Fruit fly (Drosophila melanogaster) whole organism, prepupa: ENCODE data around the gene galla-2.
A peak's percentile ranks its signal among the peaks of the same experiment; 100 is the strongest.

ENCODE experiments used
- Blimp-1 ChIP-seq: fragments of 200-800 bp; sonication (Bioruptor generic); optimal IDR thresholded peaks from 3 replicates; lab custom pipeline; 2017; ENCODE audit warnings: missing biosample characterization, missing genetic modification characterization, mild to moderate bottlenecking, moderate library complexity, missing genetic modification reagents
- CG10631 ChIP-seq: fragments of 200-800 bp; sonication (Bioruptor generic); optimal IDR thresholded peaks from 2 replicates; lab custom pipeline; 2016; ENCODE audit warnings: missing biosample characterization, missing genetic modification characterization
- CG10669 ChIP-seq: fragments of 200-800 bp; sonication (Bioruptor generic); optimal IDR thresholded peaks from 3 replicates; lab custom pipeline; 2018; ENCODE audit warnings: missing biosample characterization, mild to moderate bottlenecking, missing genetic modification characterization, moderate library complexity
- CG11762 ChIP-seq: fragments of 200-800 bp; sonication (Bioruptor generic); optimal IDR thresholded peaks from 3 replicates; lab custom pipeline; 2016; ENCODE audit warnings: missing biosample characterization, missing genetic modification characterization; ENCODE audit not compliant: insufficient read depth
- CG11902 ChIP-seq: fragments of 200-800 bp; sonication (Bioruptor generic); optimal IDR thresholded peaks from 3 replicates; lab custom pipeline; 2016; ENCODE audit warnings: missing biosample characterization, missing genetic modification characterization
- CG15336 ChIP-seq: fragments of 200-800 bp; sonication (Bioruptor generic); IDR thresholded peaks from 2 replicates; pipeline ENCODE4 v1.3.6; 2022; ENCODE audit warnings: missing biosample characterization, missing genetic modification characterization
- CG1621 ChIP-seq: fragments of 200-800 bp; sonication (Bioruptor generic); optimal IDR thresholded peaks from 3 replicates; lab custom pipeline; 2018; ENCODE audit warnings: missing biosample characterization, mild to moderate bottlenecking, missing genetic modification characterization
- CG16779 ChIP-seq: fragments of 200-800 bp; sonication (Bioruptor generic); optimal IDR thresholded peaks from 3 replicates; lab custom pipeline; 2017; ENCODE audit warnings: missing biosample characterization, mild to moderate bottlenecking, missing genetic modification characterization
- CG31627 ChIP-seq: fragments of 200-800 bp; sonication (Bioruptor generic); optimal IDR thresholded peaks from 3 replicates; lab custom pipeline; 2016; ENCODE audit warnings: missing biosample characterization, missing genetic modification characterization
- CG32006 ChIP-seq: fragments of 200-800 bp; sonication (Bioruptor generic); optimal IDR thresholded peaks from 3 replicates; lab custom pipeline; 2017; ENCODE audit warnings: missing biosample characterization, mild to moderate bottlenecking, missing genetic modification characterization
- CG34406 ChIP-seq: fragments of 200-800 bp; sonication (Bioruptor generic); optimal IDR thresholded peaks from 3 replicates; lab custom pipeline; 2016; ENCODE audit warnings: missing biosample characterization, missing genetic modification characterization
- CG3919 ChIP-seq: fragments of 200-800 bp; sonication (Bioruptor generic); optimal IDR thresholded peaks from 3 replicates; lab custom pipeline; 2016; ENCODE audit warnings: missing biosample characterization, missing genetic modification characterization
- CG4318 ChIP-seq: fragments of 200-800 bp; sonication (Bioruptor generic); optimal IDR thresholded peaks from 3 replicates; lab custom pipeline; 2017; ENCODE audit warnings: missing biosample characterization, mild to moderate bottlenecking, missing genetic modification characterization
- CG6163 ChIP-seq: fragments of 200-800 bp; sonication (Bioruptor generic); IDR thresholded peaks from 3 replicates; pipeline ENCODE4 v1.3.6; 2022; ENCODE audit warnings: missing biosample characterization, missing genetic modification characterization
- CG6276 ChIP-seq: fragments of 200-800 bp; sonication (Bioruptor generic); optimal IDR thresholded peaks from 2 replicates; lab custom pipeline; 2017; ENCODE audit warnings: missing biosample characterization, mild to moderate bottlenecking, missing genetic modification characterization
- CG6792 ChIP-seq: fragments of 200-800 bp; sonication (Bioruptor generic); optimal IDR thresholded peaks from 3 replicates; lab custom pipeline; 2016; ENCODE audit warnings: missing biosample characterization, missing genetic modification characterization
- CG6808 ChIP-seq: fragments of 200-800 bp; sonication (Bioruptor generic); optimal IDR thresholded peaks from 3 replicates; lab custom pipeline; 2017; ENCODE audit warnings: missing biosample characterization, missing genetic modification characterization, mild to moderate bottlenecking, moderate library complexity, missing genetic modification reagents
- CG7368 ChIP-seq: fragments of 200-800 bp; sonication (Bioruptor generic); optimal IDR thresholded peaks from 3 replicates; lab custom pipeline; 2016; ENCODE audit warnings: missing biosample characterization, missing genetic modification characterization
- CG8119 ChIP-seq: fragments of 200-800 bp; sonication (Bioruptor generic); IDR thresholded peaks from 3 replicates; pipeline ENCODE4 v1.3.6; 2022; ENCODE audit warnings: missing biosample characterization, missing genetic modification characterization
- CG8319 ChIP-seq: fragments of 200-800 bp; sonication (Bioruptor generic); optimal IDR thresholded peaks from 3 replicates; lab custom pipeline; 2016; ENCODE audit warnings: missing biosample characterization, missing genetic modification characterization
- CG8632 ChIP-seq: fragments of 200-800 bp; sonication (Bioruptor generic); optimal IDR thresholded peaks from 3 replicates; lab custom pipeline; 2016; ENCODE audit warnings: missing biosample characterization, missing genetic modification characterization
- CG9139 ChIP-seq: fragments of 200-800 bp; sonication (Bioruptor generic); optimal IDR thresholded peaks from 3 replicates; lab custom pipeline; 2017; ENCODE audit warnings: missing biosample characterization, mild to moderate bottlenecking, missing genetic modification characterization
- Eip75B ChIP-seq: fragments of 200-800 bp; sonication (Bioruptor generic); optimal IDR thresholded peaks from 3 replicates; lab custom pipeline; 2016; ENCODE audit warnings: missing biosample characterization, missing genetic modification characterization
- Eip78C ChIP-seq: fragments of 200-800 bp; sonication (Bioruptor generic); peaks from one replicate; lab custom pipeline; 2016; ENCODE audit warnings: missing biosample characterization, missing genetic modification characterization
- Ets96B ChIP-seq: fragments of 200-800 bp; optimal IDR thresholded peaks from 2 replicates; lab custom pipeline; 2019; ENCODE audit warnings: missing biosample characterization, mild to moderate bottlenecking, missing genetic modification characterization, moderate library complexity
- Gug ChIP-seq: fragments of 200-800 bp; sonication (Bioruptor generic); IDR thresholded peaks from 2 replicates; pipeline ENCODE4 v1.3.6; 2022; ENCODE audit warnings: missing biosample characterization, missing genetic modification characterization
- Hr38 ChIP-seq: sonication (Bioruptor generic); optimal IDR thresholded peaks from 2 replicates; lab custom pipeline; 2016; ENCODE audit warnings: missing biosample characterization, missing genetic modification characterization
- Hr39 ChIP-seq: fragments of 200-800 bp; sonication (Bioruptor generic); optimal IDR thresholded peaks from 2 replicates; lab custom pipeline; 2016; ENCODE audit warnings: missing biosample characterization, missing genetic modification characterization
- Hr4 ChIP-seq: fragments of 200-800 bp; sonication (Bioruptor generic); optimal IDR thresholded peaks from 3 replicates; lab custom pipeline; 2016; ENCODE audit warnings: missing biosample characterization, missing genetic modification characterization
- Lpt ChIP-seq: fragments of 200-800 bp; sonication (Bioruptor generic); optimal IDR thresholded peaks from 3 replicates; lab custom pipeline; 2016; ENCODE audit warnings: missing biosample characterization, missing genetic modification characterization
- Met ChIP-seq: fragments of 200-800 bp; sonication (Bioruptor generic); optimal IDR thresholded peaks from 3 replicates; lab custom pipeline; 2016; ENCODE audit warnings: missing biosample characterization, missing genetic modification characterization
- OdsH ChIP-seq: fragments of 200-800 bp; sonication (Bioruptor generic); optimal IDR thresholded peaks from 3 replicates; lab custom pipeline; 2016; ENCODE audit warnings: missing biosample characterization, missing genetic modification characterization
- Smox ChIP-seq: fragments of 200-800 bp; sonication (Bioruptor generic); optimal IDR thresholded peaks from 3 replicates; lab custom pipeline; 2016; ENCODE audit warnings: missing biosample characterization, missing genetic modification characterization
- Sox102F ChIP-seq: fragments of 200-800 bp; sonication (Bioruptor generic); optimal IDR thresholded peaks from 2 replicates; lab custom pipeline; 2016; ENCODE audit warnings: missing biosample characterization, mild to moderate bottlenecking, missing genetic modification characterization
- Sox14 ChIP-seq: fragments of 200-800 bp; sonication (Bioruptor generic); optimal IDR thresholded peaks from 3 replicates; lab custom pipeline; 2016; ENCODE audit warnings: missing biosample characterization, missing genetic modification characterization
- Sox15 ChIP-seq: fragments of 200-800 bp; sonication (Bioruptor generic); optimal IDR thresholded peaks from 3 replicates; lab custom pipeline; 2016; ENCODE audit warnings: missing biosample characterization, missing genetic modification characterization
- achi ChIP-seq: fragments of 200-800 bp; sonication (Bioruptor generic); optimal IDR thresholded peaks from 3 replicates; lab custom pipeline; 2016; ENCODE audit warnings: missing biosample characterization, missing genetic modification characterization
- acj6 ChIP-seq: fragments of 200-800 bp; sonication (Bioruptor generic); optimal IDR thresholded peaks from 3 replicates; lab custom pipeline; 2016; ENCODE audit warnings: missing biosample characterization, missing genetic modification characterization
- cyc ChIP-seq: fragments of 200-800 bp; sonication (Bioruptor generic); optimal IDR thresholded peaks from 3 replicates; lab custom pipeline; 2016; ENCODE audit warnings: missing biosample characterization, missing genetic modification characterization
- dac ChIP-seq: fragments of 200-800 bp; sonication (Bioruptor generic); optimal IDR thresholded peaks from 2 replicates; lab custom pipeline; 2017; ENCODE audit warnings: missing biosample characterization, mild to moderate bottlenecking, missing genetic modification characterization
- eg ChIP-seq: fragments of 200-800 bp; sonication (Bioruptor generic); IDR thresholded peaks from 3 replicates; pipeline ENCODE4 v1.3.6; 2022; ENCODE audit warnings: missing biosample characterization, missing genetic modification characterization
- esn ChIP-seq: fragments of 200-800 bp; sonication (Bioruptor generic); optimal IDR thresholded peaks from 2 replicates; lab custom pipeline; 2016; ENCODE audit warnings: missing biosample characterization, mild to moderate bottlenecking, missing genetic modification characterization, moderate library complexity
- fd59A ChIP-seq: fragments of 200-800 bp; sonication (Bioruptor generic); optimal IDR thresholded peaks from 2 replicates; lab custom pipeline; 2017; ENCODE audit warnings: missing biosample characterization, mild to moderate bottlenecking, missing genetic modification characterization, missing genetic modification reagents
- fkh ChIP-seq: fragments of 200-800 bp; sonication (Bioruptor generic); optimal IDR thresholded peaks from 3 replicates; lab custom pipeline; 2017; ENCODE audit warnings: missing biosample characterization, mild to moderate bottlenecking, missing genetic modification characterization, moderate library complexity
- net ChIP-seq: fragments of 200-800 bp; sonication (Bioruptor generic); optimal IDR thresholded peaks from 3 replicates; lab custom pipeline; 2016; ENCODE audit warnings: missing biosample characterization, missing genetic modification characterization
- pdm3 ChIP-seq: fragments of 200-800 bp; sonication (Bioruptor generic); optimal IDR thresholded peaks from 3 replicates; lab custom pipeline; 2016; ENCODE audit warnings: missing biosample characterization, missing genetic modification characterization
- salr ChIP-seq, 2 experiments: fragments of 200-800 bp; sonication (Bioruptor generic); optimal IDR thresholded peaks; 3 replicates each; lab custom pipeline; 2016 to 2018; ENCODE audit warnings: missing biosample characterization in 2 of 2, missing genetic modification characterization in 2 of 2, mild to moderate bottlenecking in 1 of 2
- spab ChIP-seq: fragments of 200-800 bp; sonication (Bioruptor generic); optimal IDR thresholded peaks from 2 replicates; lab custom pipeline; 2017; ENCODE audit warnings: missing biosample characterization, mild to moderate bottlenecking, missing genetic modification characterization, missing genetic modification reagents
- ss ChIP-seq, 2 experiments: fragments of 200-800 bp; sonication (Bioruptor generic); optimal IDR thresholded peaks; 2 replicates in 1 of 2; 3 replicates in 1 of 2; lab custom pipeline; 2017 to 2018; ENCODE audit warnings: mild to moderate bottlenecking in 2 of 2, missing biosample characterization in 2 of 2, missing genetic modification characterization in 2 of 2, moderate library complexity in 1 of 2
- topi ChIP-seq: fragments of 200-800 bp; sonication (Bioruptor generic); optimal IDR thresholded peaks from 3 replicates; lab custom pipeline; 2016; ENCODE audit warnings: missing biosample characterization, missing genetic modification characterization
- vri ChIP-seq: fragments of 200-800 bp; sonication (Bioruptor generic); optimal IDR thresholded peaks from 3 replicates; lab custom pipeline; 2016; ENCODE audit warnings: missing biosample characterization, mild to moderate bottlenecking, missing genetic modification characterization

galla-2 gene

DNA sequence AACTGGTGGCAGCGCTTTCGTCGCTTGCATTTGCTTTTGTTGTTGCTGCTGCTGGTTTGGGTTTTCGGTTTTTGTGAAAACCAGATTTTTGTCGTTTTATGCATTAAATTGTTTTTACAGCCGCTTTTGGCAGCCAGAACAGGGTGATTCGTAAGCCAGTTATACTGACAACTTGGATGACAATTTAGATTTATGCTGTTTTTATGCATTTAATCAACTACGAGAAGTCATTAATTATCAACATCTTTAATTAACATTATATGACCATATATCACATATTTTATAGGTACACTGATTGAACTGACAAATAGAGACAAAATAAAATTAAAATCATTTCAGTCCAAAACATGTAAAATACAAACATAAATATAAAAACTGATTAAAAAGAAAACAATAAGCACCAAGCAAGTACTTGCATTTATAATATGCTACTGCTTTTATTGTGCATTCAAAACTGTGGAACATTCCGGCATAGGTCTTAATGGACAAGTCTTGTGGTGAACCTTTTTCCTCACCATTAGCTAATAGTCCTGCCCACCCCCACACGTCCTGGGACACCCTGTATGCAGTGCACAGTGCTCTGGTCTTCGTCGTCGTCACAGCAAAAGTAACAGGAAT lies 27.8 kb upstream of the galla-2 start:
- peak; percentile 86 for TF ChIP-seq Ets96B (tag; lab: Kevin White, UChicago)
- TF ChIP-seq Sox102F (GFP tag; lab: Kevin White, UChicago), result peak; percentile 85
- TF ChIP-seq salr (GFP tag; optimal IDR thresholded peaks at IDR 0.05; lab: Kevin White, UChicago), result peak; percentile 50 to 96
- peak; percentile 90 for TF ChIP-seq cyc (GFP tag; lab: Kevin White, UChicago)
- TF ChIP-seq Sox14 (GFP tag; lab: Kevin White, UChicago), result peak; percentile 91
- TF ChIP-seq acj6 (GFP tag; lab: Kevin White, UChicago), result peak; percentile 91
- peak; percentile 90 for TF ChIP-seq CG6276 (GFP tag; lab: Kevin White, UChicago)
- peak; percentile 92 for TF ChIP-seq CG10631 (GFP tag; lab: Kevin White, UChicago)
- TF ChIP-seq Eip78C (GFP tag; lab: Kevin White, UChicago), result peak; percentile 99
- TF ChIP-seq Blimp-1, result peak; percentile 74
- no peak for TF ChIP-seq Hr38 (GFP tag; lab: Kevin White, UChicago)
- TF ChIP-seq Smox (GFP tag; lab: Kevin White, UChicago), result peak; percentile 93
- TF ChIP-seq CG15336 (GFP tag; lab: Robert Waterston, UW), result peak; percentile 74; the same call in 1 of the 2 replicates
- TF ChIP-seq esn, result peak; percentile 96
- peak; percentile 85 for TF ChIP-seq CG3919 (GFP tag; lab: Kevin White, UChicago)
- peak; percentile 88 for TF ChIP-seq pdm3 (GFP tag; lab: Kevin White, UChicago)
- no peak; the same call in 1 of the 2 replicates for TF ChIP-seq Gug (GFP tag; lab: Robert Waterston, UW)
- TF ChIP-seq Met, result peak; percentile 94
- TF ChIP-seq CG8319, result peak; percentile 84
- peak; percentile 88 for TF ChIP-seq Hr4 (GFP tag; lab: Kevin White, UChicago)
- TF ChIP-seq CG11762 (GFP tag; lab: Kevin White, UChicago), result peak; percentile 83
- TF ChIP-seq fkh (GFP tag; lab: Kevin White, UChicago), result no peak
- TF ChIP-seq net, result peak; percentile 93
- TF ChIP-seq topi (GFP tag; lab: Kevin White, UChicago), result peak; percentile 93
- TF ChIP-seq CG1621, result peak; percentile 66
- TF ChIP-seq spab (GFP tag; lab: Kevin White, UChicago), result peak; percentile 92
- TF ChIP-seq ss (GFP tag; optimal IDR thresholded peaks at IDR 0.05; lab: Kevin White, UChicago), result peak; percentile 82 to 88
- peak; percentile 78 for TF ChIP-seq CG11902 (GFP tag; lab: Kevin White, UChicago)
- peak; percentile 87 for TF ChIP-seq CG8632 (GFP tag; lab: Kevin White, UChicago)
- TF ChIP-seq Lpt, result peak; percentile 81
- peak; percentile 96 for TF ChIP-seq CG32006 (GFP tag; lab: Kevin White, UChicago)
- TF ChIP-seq CG16779 (tag; lab: Kevin White, UChicago), result peak; percentile 77
- peak; percentile 91 for TF ChIP-seq CG31627 (GFP tag; lab: Kevin White, UChicago)
- TF ChIP-seq Eip75B (GFP tag; lab: Kevin White, UChicago), result peak; percentile 90
- peak; percentile 82 for TF ChIP-seq dac (GFP tag; lab: Kevin White, UChicago)
- TF ChIP-seq CG8119 (GFP tag; lab: Robert Waterston, UW), result peak; percentile 81
- TF ChIP-seq vri (GFP tag; lab: Kevin White, UChicago), result peak; percentile 70
- peak; percentile 92 for TF ChIP-seq OdsH
- TF ChIP-seq achi (GFP tag; lab: Kevin White, UChicago), result peak; percentile 85
- peak; percentile 78; the same call in 1 of the 3 replicates for TF ChIP-seq CG6163 (GFP tag; lab: Robert Waterston, UW)
- TF ChIP-seq CG34406, result peak; percentile 90
- peak; percentile 91 for TF ChIP-seq fd59A (GFP tag; lab: Kevin White, UChicago)
- TF ChIP-seq CG6792 (GFP tag; lab: Kevin White, UChicago), result peak; percentile 85
- peak; percentile 22 for TF ChIP-seq CG9139
- peak; percentile 92 for TF ChIP-seq Hr39 (GFP tag; lab: Kevin White, UChicago)
- peak; percentile 84 for TF ChIP-seq Sox15 (GFP tag; lab: Kevin White, UChicago)
- peak; percentile 93 for TF ChIP-seq CG4318 (GFP tag; lab: Kevin White, UChicago)
- peak; percentile 91 for TF ChIP-seq CG6808 (GFP tag; lab: Kevin White, UChicago)
- TF ChIP-seq CG7368 (GFP tag; lab: Kevin White, UChicago), result peak; percentile 75
- peak; percentile 73 for TF ChIP-seq eg
- peak; percentile 82 for TF ChIP-seq CG10669 (GFP tag; lab: Kevin White, UChicago)
